Fruit fly (Drosophila melanogaster) whole organism: Measurements from ENCODE around the gene Capr.

Experiments used
- CG8478 ChIP-seq: fragments of >200 bp; optimal IDR thresholded peaks from 2 replicates; lab custom pipeline; 2018; ENCODE audit warnings: inconsistent platforms
- Dll ChIP-seq: fragments of >200 bp; optimal IDR thresholded peaks from 2 replicates; lab custom pipeline; 2017
- EcR ChIP-seq, 2 experiments: fragments of >200 bp; optimal IDR thresholded peaks; 2 replicates each; lab custom pipeline; 2017; ENCODE audit warnings: missing biosample characterization in 2 of 2, missing genetic modification characterization in 2 of 2, missing genetic modification reagents in 2 of 2
- psq ChIP-seq: fragments of >200 bp; optimal IDR thresholded peaks from 2 replicates; lab custom pipeline; 2017
- usp ChIP-seq: fragments of >200 bp; optimal IDR thresholded peaks from 2 replicates; lab custom pipeline; 2017; ENCODE audit warnings: missing biosample characterization, missing genetic modification characterization, mixed read lengths

DNA sequence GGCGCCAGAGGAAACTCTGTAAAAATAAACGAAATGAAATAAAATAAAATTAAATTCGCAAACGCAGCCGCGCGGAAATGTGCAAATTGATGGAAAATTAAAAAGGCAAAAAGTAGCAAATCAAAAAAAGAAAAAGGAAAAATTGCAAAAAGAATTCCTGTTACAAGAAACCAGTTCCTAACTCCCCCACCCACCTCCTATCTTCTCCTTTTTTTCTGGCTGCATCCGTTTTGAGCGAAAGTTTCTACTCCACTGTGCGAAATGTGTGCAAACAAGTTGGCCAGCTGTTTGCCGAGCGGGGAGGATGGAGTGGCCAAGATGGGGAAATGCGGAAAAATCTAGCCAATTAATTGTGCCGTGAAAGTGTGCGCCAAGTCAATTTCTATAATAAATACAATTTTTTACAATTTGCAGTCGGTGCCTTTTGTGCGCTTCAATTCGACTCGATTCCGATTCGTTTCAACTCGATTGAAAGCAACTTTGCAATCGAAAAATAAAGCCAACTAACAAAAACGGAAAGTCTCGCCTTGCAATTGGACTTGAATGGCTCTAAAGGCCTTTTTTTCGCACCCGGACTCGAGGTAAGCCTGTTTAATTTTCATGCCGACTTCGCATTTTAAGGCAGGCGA lies 46.6 kb downstream of the Capr start:
- no peak for TF ChIP-seq psq (lab: Kevin White, UChicago)
- TF ChIP-seq usp, result no peak
- no peak for TF ChIP-seq CG8478
- TF ChIP-seq Dll, result no peak
- TF ChIP-seq EcR (GFP tag; optimal IDR thresholded peaks at IDR 0.05; lab: Kevin White, UChicago), result no peak
